Worm (Caenorhabditis elegans): ENCODE measurements around the gene col-165.

Gene col-165

DNA sequence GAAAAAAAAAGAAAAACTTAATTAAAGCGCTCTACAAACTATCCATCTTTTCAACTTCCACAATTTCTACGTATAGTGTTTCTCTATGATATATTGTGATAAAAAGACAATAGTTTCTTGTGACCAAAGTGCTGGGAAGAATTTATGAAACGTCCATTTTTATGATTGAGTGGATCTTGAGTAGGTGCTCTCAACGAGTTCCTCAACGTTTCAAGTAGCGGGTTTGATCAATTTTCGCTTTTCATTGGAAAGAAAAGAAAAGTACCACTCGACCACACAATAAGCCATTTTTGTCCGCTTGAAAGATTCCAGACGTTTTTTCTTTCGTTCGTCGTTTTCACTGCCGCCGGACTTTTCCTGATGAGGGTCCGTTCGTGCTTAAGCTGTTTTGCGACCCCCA lies 44.0 kb downstream of the col-165 start:
- TF ChIP-seq lin-15B (tag; optimal IDR thresholded peaks at IDR 0.05) (no peak), fos-1 (tag; optimal IDR thresholded peaks at IDR 0.05) (no peak), nhr-43 (tag; optimal IDR thresholded peaks at IDR 0.05; ENCODE audit: poor library complexity, severe bottlenecking) (no peak)

DNA sequence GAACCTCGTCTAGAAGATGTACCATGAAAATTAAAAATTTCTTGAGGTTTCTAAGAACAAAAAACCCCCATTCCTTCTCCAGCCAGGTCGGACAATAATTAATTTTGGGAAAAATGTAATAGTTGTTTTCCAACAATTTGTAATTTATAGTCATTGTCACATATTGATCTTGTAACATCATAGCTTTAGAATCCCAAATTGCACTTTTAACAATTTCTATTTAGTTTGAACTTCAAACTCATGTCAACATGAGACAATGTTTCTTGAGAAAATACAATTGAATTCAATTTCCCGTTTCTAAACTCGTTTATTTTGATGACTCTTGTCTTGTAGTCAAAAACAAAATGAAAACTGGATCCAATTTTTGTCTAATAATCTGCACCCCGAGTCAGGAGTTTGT lies 46.9 kb downstream of the col-165 start:
- TF ChIP-seq ceh-82 (tag; optimal IDR thresholded peaks at IDR 0.05) = no peak
- no peak for TF ChIP-seq ceh-9 (tag; optimal IDR thresholded peaks at IDR 0.05)
- no peak for TF ChIP-seq fos-1 (tag; optimal IDR thresholded peaks at IDR 0.05)

DNA sequence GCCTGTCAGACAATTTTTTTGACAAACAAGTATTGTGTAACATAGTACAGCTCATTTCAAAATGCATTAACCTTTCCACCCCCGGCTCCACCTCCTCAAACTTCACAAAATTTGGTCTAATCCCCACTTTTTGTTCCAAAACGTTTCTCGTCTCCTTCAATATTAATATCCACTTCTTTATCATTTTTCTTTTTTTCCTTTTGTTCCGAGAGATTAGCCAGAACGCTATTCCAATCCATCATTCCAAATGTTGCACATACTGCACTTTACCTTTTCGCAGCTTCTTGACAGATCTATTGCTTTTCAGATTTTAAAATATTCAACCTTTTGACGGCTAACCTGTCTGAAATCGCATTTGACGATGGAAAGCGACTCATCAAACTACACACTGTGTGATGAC lies 49.4 kb downstream of the col-165 start, which contains the start of gene D1079.1:
Gene D1079.1, plus strand, starts transcription at position 301 of the 400 bp plus-strand sequence.
- no peak for TF ChIP-seq ceh-28 (tag; optimal IDR thresholded peaks at IDR 0.05)
- no peak for TF ChIP-seq R02D3.7 (tag; optimal IDR thresholded peaks at IDR 0.05)
